Worm (Caenorhabditis elegans) whole organism, mixed stage, embryonic: ENCODE measurements around the gene mpz-6.

Source experiments
- ceh-43 ChIP-seq: fragments of 200-800 bp; sonication (Bioruptor generic); optimal IDR thresholded peaks from 2 replicates; lab custom pipeline; 2018; ENCODE audit warnings: mild to moderate bottlenecking, missing genetic modification characterization, moderate library complexity, missing compliant biosample characterization
- ces-1 ChIP-seq: fragments of 150-350 bp; optimal IDR thresholded peaks from 2 replicates; lab custom pipeline; 2014; ENCODE audit warnings: missing biosample characterization, missing genetic modification reagents, missing genetic modification characterization
- elt-1 ChIP-seq: sonication (generic microtip); optimal IDR thresholded peaks from 2 replicates; lab custom pipeline; 2017; ENCODE audit warnings: missing genetic modification characterization, mild to moderate bottlenecking, missing compliant biosample characterization, antibody characterized with exemption, moderate library complexity, borderline replicate concordance; ENCODE audit not compliant: insufficient read depth
- ham-2 ChIP-seq: fragments of 200-800 bp; sonication (Bioruptor generic); optimal IDR thresholded peaks from 2 replicates; lab custom pipeline; 2018; ENCODE audit warnings: mild to moderate bottlenecking, missing genetic modification characterization, missing compliant biosample characterization
- lin-32 ChIP-seq: fragments of 200-800 bp; sonication (Bioruptor generic); optimal IDR thresholded peaks from 2 replicates; lab custom pipeline; 2018; ENCODE audit warnings: mild to moderate bottlenecking, missing genetic modification characterization, missing compliant biosample characterization
- lsy-2 ChIP-seq: fragments of 150-350 bp; optimal IDR thresholded peaks from 2 replicates; lab custom pipeline; 2014; ENCODE audit warnings: missing biosample characterization, missing genetic modification characterization
- mep-1 ChIP-seq: fragments of 150-350 bp; optimal IDR thresholded peaks from 2 replicates; lab custom pipeline; 2017; ENCODE audit warnings: missing biosample characterization, missing genetic modification reagents, missing genetic modification characterization, inconsistent platforms
- nhr-237 ChIP-seq: fragments of 150-350 bp; optimal IDR thresholded peaks from 2 replicates; lab custom pipeline; 2014; ENCODE audit warnings: missing biosample characterization, missing genetic modification characterization
- nhr-28 ChIP-seq: fragments of 150-350 bp; optimal IDR thresholded peaks from 2 replicates; lab custom pipeline; 2014; ENCODE audit warnings: missing biosample characterization, missing genetic modification characterization
- nhr-76 ChIP-seq: sonication (generic microtip); optimal IDR thresholded peaks from 2 replicates; lab custom pipeline; 2017; ENCODE audit warnings: missing biosample characterization, missing genetic modification characterization
- unc-62 ChIP-seq: fragments of 150-350 bp; optimal IDR thresholded peaks from 2 replicates; lab custom pipeline; 2014; ENCODE audit warnings: missing biosample characterization, missing genetic modification reagents, missing genetic modification characterization
- ztf-11 ChIP-seq: fragments of 150-350 bp; optimal IDR thresholded peaks from 2 replicates; lab custom pipeline; 2014; ENCODE audit warnings: missing biosample characterization, missing genetic modification characterization

DNA sequence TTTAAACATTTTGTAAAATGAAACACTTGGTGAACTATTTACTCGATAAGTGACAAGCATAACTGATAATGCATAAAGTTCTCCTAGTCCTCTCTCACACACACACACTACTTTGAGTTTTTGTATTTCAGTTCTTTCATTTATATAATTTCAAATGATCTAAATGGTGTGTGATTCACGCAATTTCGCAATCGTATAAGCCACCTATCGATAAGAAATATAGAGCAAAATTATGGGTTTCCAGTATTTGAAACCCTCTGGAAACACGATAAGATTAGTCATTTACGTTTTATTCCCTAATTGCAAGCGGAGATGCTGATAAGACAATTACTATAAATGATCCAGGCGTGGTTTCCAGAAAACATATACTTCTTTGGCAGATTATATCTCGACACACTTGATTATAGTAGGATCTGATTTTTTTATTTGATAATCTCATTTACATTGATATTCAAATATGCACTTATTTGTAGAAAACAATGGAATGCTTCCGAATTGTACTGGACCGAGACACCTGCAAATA lies 5.2 kb upstream of the mpz-6 start, which contains the start of gene arrd-3:
- TF ChIP-seq nhr-237 (tag; lab: Kevin White, UChicago) (no peak), ceh-43 (GFP tag; lab: Kevin White, UChicago) (no peak), nhr-28 (tag; lab: Kevin White, UChicago) (no peak), elt-1 (tag; lab: Kevin White, UChicago) (no peak), unc-62 (GFP tag; lab: Kevin White, UChicago) (no peak), nhr-76 (tag; lab: Kevin White, UChicago) (no peak), ztf-11 (tag; lab: Kevin White, UChicago) (no peak), ham-2 (GFP tag; lab: Kevin White, UChicago) (no peak), mep-1 (tag; lab: Kevin White, UChicago) (no peak), lin-32 (GFP tag; lab: Kevin White, UChicago) (no peak), ces-1 (GFP tag; lab: Kevin White, UChicago) (no peak), lsy-2 (tag; lab: Kevin White, UChicago) (no peak)
